Worm (Caenorhabditis elegans) whole organism, L1 larva: ENCODE data around the gene grl-18.

Source experiments
- ets-5 ChIP-seq: fragments of 200-800 bp; sonication (Bioruptor generic); IDR thresholded peaks from 2 replicates; pipeline ENCODE4 v1.3.6; 2022; ENCODE audit warnings: missing genetic modification characterization, missing compliant biosample characterization
- hlh-4 ChIP-seq: sonication (generic microtip); optimal IDR thresholded peaks from 2 replicates; lab custom pipeline; 2016; ENCODE audit warnings: mild to moderate bottlenecking, missing genetic modification characterization, missing compliant biosample characterization
- isw-1 ChIP-seq: fragments of 200-800 bp; sonication (Bioruptor generic); IDR thresholded peaks from 2 replicates; pipeline ENCODE4 v1.3.6; 2022; ENCODE audit warnings: missing genetic modification characterization, missing compliant biosample characterization
- nhr-85 ChIP-seq: sonication (generic microtip); peaks from one replicate; lab custom pipeline; 2016; ENCODE audit warnings: missing genetic modification characterization, inconsistent platforms, missing compliant biosample characterization
- pqm-1 ChIP-seq: sonication (generic microtip); optimal IDR thresholded peaks from 3 replicates; lab custom pipeline; 2017; ENCODE audit warnings: missing biosample characterization, missing genetic modification characterization

- no peak for TF ChIP-seq isw-1 (GFP tag; lab: Robert Waterston, UW)
- TF ChIP-seq pqm-1 (tag; lab: Kevin White, UChicago), result no peak
- TF ChIP-seq nhr-85, result no peak
- TF ChIP-seq ets-5 (GFP tag; lab: Robert Waterston, UW), result no peak
- no peak for TF ChIP-seq hlh-4 (tag; lab: Kevin White, UChicago)
These were observed 6.4 kb downstream of the grl-18 start, which contains the start of gene srg-66 for ce11 chrV:5482315-5482714.
